Fruit fly (Drosophila melanogaster): ENCODE measurements around the gene pira.

dm6 chrX:12739047-12739446, 24.4 kb downstream of the pira start:
- no peak for TF ChIP-seq insv (optimal IDR thresholded peaks at IDR 0.05)
- no peak for TF ChIP-seq h (optimal IDR thresholded peaks at IDR 0.05)
- peak; percentile 71 for TF ChIP-seq psq (optimal IDR thresholded peaks at IDR 0.05)

Measured in Kc167 (cell line).